In the genomic region with DNA sequence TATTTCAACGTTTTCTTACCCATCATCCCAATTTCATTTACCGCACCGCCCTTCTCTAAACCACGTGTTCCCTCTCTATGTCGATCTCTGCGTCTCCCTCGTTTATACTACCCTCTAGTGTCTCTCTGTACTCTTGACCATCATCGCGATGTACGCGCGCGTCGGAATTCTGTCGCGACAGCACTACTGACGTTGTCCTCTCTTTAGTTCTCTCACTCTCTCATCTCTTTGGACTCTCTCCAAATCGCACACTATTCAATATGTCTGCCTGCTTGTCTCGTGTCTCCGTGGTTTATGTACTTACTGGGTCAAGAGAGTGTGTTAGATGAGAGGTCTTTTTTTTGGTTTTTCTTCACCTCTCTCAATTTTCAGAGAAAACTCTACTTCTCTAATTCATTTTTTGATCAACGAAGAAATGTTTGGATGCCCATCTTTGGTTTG, we compare ENCODE assay signal across 4 worm cellular contexts.
TF ChIP-seq lines count a peak whose summit lies in the region.

No protein-coding gene starts in this region.

TF ChIP-seq in whole organism, L2 larva, 48 proteins besides CTCF, POLR2A, EP300 and RAD21 (continued from another document):
- TF ChIP-seq C34F6.9 (tag; optimal IDR thresholded peaks at IDR 0.05; lab: Kevin White, UChicago) = peak; percentile 97
- TF ChIP-seq peb-1 (tag; optimal IDR thresholded peaks at IDR 0.05; lab: Kevin White, UChicago) = no peak
- TF ChIP-seq unc-55 (GFP tag; optimal IDR thresholded peaks at IDR 0.05; lab: Kevin White, UChicago) = peak; percentile 96
- peak; percentile 97 for TF ChIP-seq sma-9 (GFP tag; optimal IDR thresholded peaks at IDR 0.05; lab: Kevin White, UChicago)
- peak; percentile 68 for TF ChIP-seq sma-9 (tag; optimal IDR thresholded peaks at IDR 0.05; lab: Kevin White, UChicago)
- no peak for TF ChIP-seq R02D3.7 (tag; optimal IDR thresholded peaks at IDR 0.05; lab: Kevin White, UChicago)
- TF ChIP-seq ZK546.5 (tag; optimal IDR thresholded peaks at IDR 0.05; lab: Kevin White, UChicago) = peak; percentile 7
- peak; percentile 97 for TF ChIP-seq nhr-129 (tag; optimal IDR thresholded peaks at IDR 0.05; lab: Kevin White, UChicago)
- TF ChIP-seq nhr-11 (tag; optimal IDR thresholded peaks at IDR 0.05; lab: Kevin White, UChicago) = no peak
- peak; percentile 31 for TF ChIP-seq ztf-11 (tag; optimal IDR thresholded peaks at IDR 0.05; lab: Kevin White, UChicago)
- TF ChIP-seq nhr-77 (tag; optimal IDR thresholded peaks at IDR 0.05; lab: Kevin White, UChicago) = peak; percentile 60
- TF ChIP-seq fos-1 (tag; optimal IDR thresholded peaks at IDR 0.05; lab: Kevin White, UChicago) = peak; percentile 95
- TF ChIP-seq ztf-1 (GFP tag; conservative IDR thresholded peaks at IDR 0.05; lab: Robert Waterston, UW) = no peak
- peak; percentile 93 to 99 for TF ChIP-seq mdl-1 (tag; optimal IDR thresholded peaks at IDR 0.05; lab: Kevin White, UChicago)
- peak; percentile 95 for TF ChIP-seq nhr-21 (tag; optimal IDR thresholded peaks at IDR 0.05; lab: Kevin White, UChicago)
- peak; percentile 70 for TF ChIP-seq blmp-1 (tag; optimal IDR thresholded peaks at IDR 0.05; lab: Kevin White, UChicago; ENCODE audit: insufficient read depth)
- peak; percentile 99 for TF ChIP-seq F13H6.1 (tag; optimal IDR thresholded peaks at IDR 0.05; lab: Kevin White, UChicago)
- TF ChIP-seq nhr-23 (tag; optimal IDR thresholded peaks at IDR 0.05; lab: Kevin White, UChicago) = no peak
- TF ChIP-seq aly-2 (tag; optimal IDR thresholded peaks at IDR 0.05; lab: Kevin White, UChicago) = no peak
- peak; percentile 96 for TF ChIP-seq zag-1 (tag; optimal IDR thresholded peaks at IDR 0.05; lab: Kevin White, UChicago)
- TF ChIP-seq lin-13 (GFP tag; optimal IDR thresholded peaks at IDR 0.05; lab: Kevin White, UChicago) = peak; percentile 92
- peak; percentile 66 for TF ChIP-seq ceh-16 (tag; optimal IDR thresholded peaks at IDR 0.05; lab: Kevin White, UChicago)
- no peak for TF ChIP-seq elt-1 (tag; optimal IDR thresholded peaks at IDR 0.05; lab: Kevin White, UChicago)
- peak; percentile 77 for TF ChIP-seq nhr-10 (tag; optimal IDR thresholded peaks at IDR 0.05; lab: Kevin White, UChicago)
- peak; percentile 98 for TF ChIP-seq ztf-4 (tag; optimal IDR thresholded peaks at IDR 0.05; lab: Kevin White, UChicago)
- peak; percentile 98 for TF ChIP-seq crh-2 (tag; optimal IDR thresholded peaks at IDR 0.05; lab: Kevin White, UChicago)
- TF ChIP-seq skn-1 (tag; optimal IDR thresholded peaks at IDR 0.05; lab: Kevin White, UChicago) = peak; percentile 18

TF ChIP-seq in whole organism, L4 larva, 104 proteins besides CTCF, POLR2A, EP300 and RAD21 (continued from another document and continues in another):
- TF ChIP-seq unc-62 (GFP tag; optimal IDR thresholded peaks at IDR 0.05 in 1 of 2; lab: Kevin White, UChicago) = peak in 1 of 2 experiments; percentile 100
- no peak for TF ChIP-seq unc-62 (tag; optimal IDR thresholded peaks at IDR 0.05; lab: Kevin White, UChicago)
- TF ChIP-seq nhr-11 (tag; optimal IDR thresholded peaks at IDR 0.05; lab: Kevin White, UChicago) = peak; percentile 96
- TF ChIP-seq daf-16 (GFP tag; optimal IDR thresholded peaks at IDR 0.05; lab: Kevin White, UChicago) = peak; percentile 80 to 84
- TF ChIP-seq daf-16 (tag; optimal IDR thresholded peaks at IDR 0.05; lab: Kevin White, UChicago) = peak; percentile 72
- no peak for TF ChIP-seq ztf-11 (tag; optimal IDR thresholded peaks at IDR 0.05; lab: Kevin White, UChicago)
- no peak for TF ChIP-seq R02D3.7 (tag; optimal IDR thresholded peaks at IDR 0.05; lab: Kevin White, UChicago)
- TF ChIP-seq dmd-6 (GFP tag; IDR thresholded peaks at IDR 0.05; lab: Robert Waterston, UW) = peak; percentile 96
- peak; percentile 79 for TF ChIP-seq sdz-12 (GFP tag; optimal IDR thresholded peaks at IDR 0.05; lab: Kevin White, UChicago)
- TF ChIP-seq gei-8 (GFP tag; optimal IDR thresholded peaks at IDR 0.05; lab: Kevin White, UChicago) = peak; percentile 73
- TF ChIP-seq Y5F2A.4 (GFP tag; optimal IDR thresholded peaks at IDR 0.05; lab: Kevin White, UChicago) = peak; percentile 44
- peak; percentile 84 for TF ChIP-seq T26A8.4 (GFP tag; IDR thresholded peaks at IDR 0.05; lab: Robert Waterston, UW)
- peak; percentile 82 for TF ChIP-seq pha-4 (GFP tag; IDR thresholded peaks at IDR 0.05; lab: Robert Waterston, UW)
- peak; percentile 100 for TF ChIP-seq pha-4 (tag; optimal IDR thresholded peaks at IDR 0.05; lab: Kevin White, UChicago)
- peak; percentile 5 for TF ChIP-seq ama-1 (optimal IDR thresholded peaks at IDR 0.05; lab: Kevin White, UChicago)
- TF ChIP-seq Y105C5A.15 (GFP tag; IDR thresholded peaks at IDR 0.05; lab: Robert Waterston, UW) = no peak
- TF ChIP-seq ZK337.2 (GFP tag; IDR thresholded peaks at IDR 0.05; lab: Robert Waterston, UW) = no peak
- TF ChIP-seq php-3 (GFP tag; IDR thresholded peaks at IDR 0.05; lab: Robert Waterston, UW) = peak; percentile 72
- TF ChIP-seq hmg-1.1 (GFP tag; IDR thresholded peaks at IDR 0.05; lab: Robert Waterston, UW) = peak; percentile 97
- peak; percentile 100 for TF ChIP-seq aha-1 (tag; lab: Kevin White, UChicago)
- TF ChIP-seq lin-15B (tag; optimal IDR thresholded peaks at IDR 0.05; lab: Kevin White, UChicago) = no peak
- TF ChIP-seq dmd-8 (GFP tag; IDR thresholded peaks at IDR 0.05; lab: Robert Waterston, UW) = 0 out of 2 replicates have a peak, but pooled peaks have one; percentile 14
- TF ChIP-seq F44E2.7 (GFP tag; IDR thresholded peaks at IDR 0.05; lab: Robert Waterston, UW) = no peak
- TF ChIP-seq skn-1 (tag; optimal IDR thresholded peaks at IDR 0.05; lab: Kevin White, UChicago) = no peak
- TF ChIP-seq cey-2 (tag; optimal IDR thresholded peaks at IDR 0.05; lab: Kevin White, UChicago; ENCODE audit: borderline replicate concordance, insufficient read depth) = no peak
- peak; percentile 69; the same call in 1 of the 2 replicates for TF ChIP-seq madf-9 (GFP tag; conservative IDR thresholded peaks at IDR 0.05; lab: Robert Waterston, UW)
- TF ChIP-seq spr-1 (tag; optimal IDR thresholded peaks at IDR 0.05; lab: Kevin White, UChicago) = peak; percentile 89
- TF ChIP-seq hlh-30 (tag; optimal IDR thresholded peaks at IDR 0.05; lab: Kevin White, UChicago; ENCODE audit: insufficient read depth) = peak; percentile 99
- no peak for TF ChIP-seq aly-2 (tag; optimal IDR thresholded peaks at IDR 0.05; lab: Kevin White, UChicago)
- peak; percentile 78 for TF ChIP-seq lin-1 (GFP tag; IDR thresholded peaks at IDR 0.05; lab: Robert Waterston, UW)
- no peak for TF ChIP-seq mxl-2 (GFP tag; conservative IDR thresholded peaks at IDR 0.05; lab: Robert Waterston, UW)
- TF ChIP-seq F49E8.2 (tag; optimal IDR thresholded peaks at IDR 0.05; lab: Kevin White, UChicago; ENCODE audit: borderline replicate concordance) = no peak
- peak; percentile 87 for TF ChIP-seq nhr-77 (tag; optimal IDR thresholded peaks at IDR 0.05; lab: Kevin White, UChicago)
- TF ChIP-seq nhr-102 (tag; optimal IDR thresholded peaks at IDR 0.05; lab: Kevin White, UChicago) = peak; percentile 84

TF ChIP-seq in whole organism, late embryonic, 69 proteins besides CTCF, POLR2A, EP300 and RAD21 (continued from another document and continues in another):
- TF ChIP-seq ceh-34 (tag; optimal IDR thresholded peaks at IDR 0.05; lab: Kevin White, UChicago) (peak; percentile 73), unc-42 (tag; optimal IDR thresholded peaks at IDR 0.05; lab: Kevin White, UChicago) (peak; percentile 98), ama-1 (optimal IDR thresholded peaks at IDR 0.05; lab: Kevin White, UChicago) (no peak), che-1 (tag; optimal IDR thresholded peaks at IDR 0.05; lab: Kevin White, UChicago) (no peak), pqm-1 (tag; optimal IDR thresholded peaks at IDR 0.05; lab: Kevin White, UChicago) (peak; percentile 78), Y22D7AL.16 (tag; optimal IDR thresholded peaks at IDR 0.05; lab: Kevin White, UChicago) (peak; percentile 10), dmd-4 (tag; optimal IDR thresholded peaks at IDR 0.05; lab: Kevin White, UChicago; ENCODE audit: borderline replicate concordance) (no peak), mec-3 (tag; optimal IDR thresholded peaks at IDR 0.05; lab: Kevin White, UChicago; ENCODE audit: borderline replicate concordance) (no peak), T23F11.4 (GFP tag; optimal IDR thresholded peaks at IDR 0.05; lab: Kevin White, UChicago) (no peak), hlh-30 (tag; optimal IDR thresholded peaks at IDR 0.05; lab: Kevin White, UChicago; ENCODE audit: insufficient read depth) (peak; percentile 98), ref-2 (tag; optimal IDR thresholded peaks at IDR 0.05; lab: Kevin White, UChicago) (peak; percentile 73), C08G9.2 (tag; optimal IDR thresholded peaks at IDR 0.05; lab: Kevin White, UChicago) (no peak), ceh-48 (tag; optimal IDR thresholded peaks at IDR 0.05; lab: Kevin White, UChicago) (no peak), sox-4 (tag; optimal IDR thresholded peaks at IDR 0.05; lab: Kevin White, UChicago) (no peak), ceh-2 (tag; optimal IDR thresholded peaks at IDR 0.05; lab: Kevin White, UChicago) (no peak), fkh-6 (tag; optimal IDR thresholded peaks at IDR 0.05; lab: Kevin White, UChicago) (no peak), lin-11 (tag; optimal IDR thresholded peaks at IDR 0.05; lab: Kevin White, UChicago) (no peak), ceh-24 (tag; optimal IDR thresholded peaks at IDR 0.05; lab: Kevin White, UChicago) (no peak), ets-4 (tag; optimal IDR thresholded peaks at IDR 0.05; lab: Kevin White, UChicago) (peak; percentile 44), fax-1 (tag; optimal IDR thresholded peaks at IDR 0.05; lab: Kevin White, UChicago) (no peak), K09A11.1 (tag; optimal IDR thresholded peaks at IDR 0.05; lab: Kevin White, UChicago; ENCODE audit: insufficient read depth) (peak; percentile 40), pha-4 (tag; optimal IDR thresholded peaks at IDR 0.05; lab: Kevin White, UChicago) (peak; percentile 100), ttx-3 (tag; optimal IDR thresholded peaks at IDR 0.05; lab: Kevin White, UChicago) (peak; percentile 3), ceh-14 (tag; optimal IDR thresholded peaks at IDR 0.05; lab: Kevin White, UChicago) (peak; percentile 61), lim-6 (tag; optimal IDR thresholded peaks at IDR 0.05; lab: Kevin White, UChicago) (no peak), unc-86 (tag; optimal IDR thresholded peaks at IDR 0.05; lab: Kevin White, UChicago) (no peak), hlh-8 (tag; optimal IDR thresholded peaks at IDR 0.05; lab: Kevin White, UChicago) (peak; percentile 78), eyg-1 (tag; optimal IDR thresholded peaks at IDR 0.05; lab: Kevin White, UChicago) (no peak), sdc-2 (tag; optimal IDR thresholded peaks at IDR 0.05; lab: Kevin White, UChicago) (peak; percentile 65), odd-2 (tag; optimal IDR thresholded peaks at IDR 0.05; lab: Kevin White, UChicago) (no peak), elt-2 (tag; optimal IDR thresholded peaks at IDR 0.05; lab: Kevin White, UChicago) (peak; percentile 27), madf-2 (tag; optimal IDR thresholded peaks at IDR 0.05; lab: Kevin White, UChicago) (peak; percentile 80), tbx-2 (tag; optimal IDR thresholded peaks at IDR 0.05; lab: Kevin White, UChicago) (peak; percentile 80), tbx-7 (tag; optimal IDR thresholded peaks at IDR 0.05; lab: Kevin White, UChicago) (peak; percentile 21), hlh-15 (tag; optimal IDR thresholded peaks at IDR 0.05; lab: Kevin White, UChicago) (no peak), ahr-1 (tag; optimal IDR thresholded peaks at IDR 0.05; lab: Kevin White, UChicago) (no peak), ceh-19 (GFP tag; optimal IDR thresholded peaks at IDR 0.05; lab: Kevin White, UChicago) (no peak)

TF ChIP-seq in whole organism, mixed stage, embryonic, 35 proteins besides CTCF, POLR2A, EP300 and RAD21 (continued from another document):
- peak; percentile 52 for TF ChIP-seq sptf-1 (tag; optimal IDR thresholded peaks at IDR 0.05; lab: Kevin White, UChicago)
- peak; percentile 28 for TF ChIP-seq ceh-39 (tag; optimal IDR thresholded peaks at IDR 0.05; lab: Kevin White, UChicago)
- no peak for TF ChIP-seq ham-2 (GFP tag; optimal IDR thresholded peaks at IDR 0.05; lab: Kevin White, UChicago)
- TF ChIP-seq nhr-12 (tag; optimal IDR thresholded peaks at IDR 0.05; lab: Kevin White, UChicago) = no peak
- peak; percentile 48 for TF ChIP-seq lin-13 (tag; optimal IDR thresholded peaks at IDR 0.05; lab: Kevin White, UChicago)
- no peak for TF ChIP-seq zip-8 (tag; optimal IDR thresholded peaks at IDR 0.05; lab: Kevin White, UChicago)
- peak; percentile 95 for TF ChIP-seq ces-1 (GFP tag; optimal IDR thresholded peaks at IDR 0.05; lab: Kevin White, UChicago)
